Fruit fly (Drosophila melanogaster) whole organism, embryonic: ENCODE measurements around the gene CG9737.

Experiments used
- Ada2b ChIP-seq: fragments of 200-800 bp; sonication (Bioruptor generic); IDR thresholded peaks from 2 replicates; pipeline ENCODE4 v1.3.6; 2022; ENCODE audit warnings: missing biosample characterization, missing genetic modification characterization
- Antp ChIP-seq: fragments of 200-800 bp; sonication (Bioruptor generic); optimal IDR thresholded peaks from 3 replicates; lab custom pipeline; 2016; ENCODE audit warnings: missing biosample characterization, missing genetic modification characterization
- Atf-2 ChIP-seq: fragments of 200-800 bp; sonication (Bioruptor generic); optimal IDR thresholded peaks from 2 replicates; lab custom pipeline; 2016; ENCODE audit warnings: missing biosample characterization, missing genetic modification characterization
- BtbVII ChIP-seq: fragments of 200-800 bp; sonication (Bioruptor generic); optimal IDR thresholded peaks from 3 replicates; lab custom pipeline; 2017; ENCODE audit warnings: missing biosample characterization, mild to moderate bottlenecking, missing genetic modification characterization
- CG10147 ChIP-seq: fragments of 200-800 bp; sonication (Bioruptor generic); optimal IDR thresholded peaks from 2 replicates; lab custom pipeline; 2019; ENCODE audit warnings: missing biosample characterization, mild to moderate bottlenecking, missing genetic modification characterization, moderate library complexity
- CG1024 ChIP-seq: fragments of 200-800 bp; sonication (Bioruptor generic); IDR thresholded peaks from 2 replicates; pipeline ENCODE4 v1.3.6; 2022; ENCODE audit warnings: missing biosample characterization, missing genetic modification characterization
- CG10274 ChIP-seq: fragments of 200-800 bp; sonication (Bioruptor generic); optimal IDR thresholded peaks from 3 replicates; lab custom pipeline; 2017; ENCODE audit warnings: missing biosample characterization, mild to moderate bottlenecking, missing genetic modification characterization
- CG10366 ChIP-seq: fragments of 200-800 bp; sonication (Bioruptor generic); IDR thresholded peaks from 2 replicates; pipeline ENCODE4 v1.3.6; 2022; ENCODE audit warnings: missing biosample characterization, missing genetic modification characterization
- CG11398 ChIP-seq: fragments of 200-800 bp; sonication (Bioruptor generic); optimal IDR thresholded peaks from 2 replicates; lab custom pipeline; 2016; ENCODE audit warnings: missing biosample characterization, missing genetic modification characterization
- CG12104 ChIP-seq: fragments of 200-800 bp; sonication (Bioruptor generic); optimal IDR thresholded peaks from 3 replicates; lab custom pipeline; 2016; ENCODE audit warnings: missing biosample characterization, missing genetic modification characterization
- CG12299 ChIP-seq: fragments of 200-800 bp; sonication (Bioruptor generic); optimal IDR thresholded peaks from 2 replicates; lab custom pipeline; 2018; ENCODE audit warnings: missing biosample characterization, mild to moderate bottlenecking, missing genetic modification characterization
- CG13424 ChIP-seq: fragments of 200-800 bp; sonication (Bioruptor generic); optimal IDR thresholded peaks from 2 replicates; lab custom pipeline; 2019; ENCODE audit warnings: missing biosample characterization, mild to moderate bottlenecking, missing genetic modification characterization, moderate library complexity
- CG14441 ChIP-seq: fragments of 200-800 bp; sonication (Bioruptor generic); IDR thresholded peaks from 2 replicates; pipeline ENCODE4 v1.3.6; 2022; ENCODE audit warnings: missing biosample characterization, missing genetic modification characterization
- CG16863 ChIP-seq: fragments of 200-800 bp; sonication (Bioruptor generic); optimal IDR thresholded peaks from 3 replicates; lab custom pipeline; 2016; ENCODE audit warnings: missing biosample characterization, missing genetic modification characterization
- CG17612 ChIP-seq: fragments of 200-800 bp; sonication (Bioruptor generic); IDR thresholded peaks from 2 replicates; pipeline ENCODE4 v1.3.6; 2022; ENCODE audit warnings: missing biosample characterization, missing genetic modification characterization
- CG1792 ChIP-seq: fragments of 200-800 bp; sonication (Bioruptor generic); optimal IDR thresholded peaks from 2 replicates; lab custom pipeline; 2016; ENCODE audit warnings: missing biosample characterization, missing genetic modification characterization
- CG2712 ChIP-seq: fragments of 200-800 bp; optimal IDR thresholded peaks from 3 replicates; lab custom pipeline; 2019; ENCODE audit warnings: missing biosample characterization, mild to moderate bottlenecking, missing genetic modification characterization, moderate library complexity
- CG31365 ChIP-seq: fragments of 200-800 bp; sonication (Bioruptor generic); optimal IDR thresholded peaks from 2 replicates; lab custom pipeline; 2018; ENCODE audit warnings: missing biosample characterization, mild to moderate bottlenecking, missing genetic modification characterization
- CG3163 ChIP-seq: fragments of 200-800 bp; sonication (Bioruptor generic); optimal IDR thresholded peaks from 3 replicates; lab custom pipeline; 2016; ENCODE audit warnings: missing biosample characterization, missing genetic modification characterization
- CG42726 ChIP-seq: fragments of 200-800 bp; sonication (Bioruptor generic); IDR thresholded peaks from 2 replicates; pipeline ENCODE4 v1.3.6; 2022; ENCODE audit warnings: missing biosample characterization, missing genetic modification characterization; ENCODE audit not compliant: partially characterized antibody
- CG4282 ChIP-seq: fragments of 200-800 bp; sonication (Bioruptor generic); optimal IDR thresholded peaks from 2 replicates; lab custom pipeline; 2016; ENCODE audit warnings: missing biosample characterization, missing genetic modification characterization
- CG5245 ChIP-seq: fragments of 200-800 bp; sonication (Bioruptor generic); optimal IDR thresholded peaks from 3 replicates; lab custom pipeline; 2016; ENCODE audit warnings: missing biosample characterization, missing genetic modification characterization
- CG6813 ChIP-seq: fragments of 200-800 bp; sonication (Bioruptor generic); optimal IDR thresholded peaks from 2 replicates; lab custom pipeline; 2017; ENCODE audit warnings: missing biosample characterization, missing genetic modification characterization, mild to moderate bottlenecking, moderate library complexity, missing genetic modification reagents
- CG8924 ChIP-seq: fragments of 200-800 bp; optimal IDR thresholded peaks from 3 replicates; lab custom pipeline; 2019; ENCODE audit warnings: missing biosample characterization, mild to moderate bottlenecking, missing genetic modification characterization, moderate library complexity
- CG9609 ChIP-seq: fragments of 200-800 bp; sonication (Bioruptor generic); optimal IDR thresholded peaks from 3 replicates; lab custom pipeline; 2016; ENCODE audit warnings: missing biosample characterization, missing genetic modification characterization
- CG9932 ChIP-seq: fragments of 200-800 bp; sonication (Bioruptor generic); IDR thresholded peaks from 2 replicates; pipeline ENCODE4 v1.3.6; 2022; ENCODE audit warnings: missing biosample characterization, missing genetic modification characterization
- Dek ChIP-seq: fragments of 200-800 bp; sonication (Bioruptor generic); optimal IDR thresholded peaks from 3 replicates; lab custom pipeline; 2019; ENCODE audit warnings: missing biosample characterization, mild to moderate bottlenecking, missing genetic modification characterization, moderate library complexity
- Dfd ChIP-seq, 2 experiments: fragments of >200 bp; optimal IDR thresholded peaks; 2 replicates each; lab custom pipeline; 2017; ENCODE audit warnings: missing biosample characterization in 2 of 2, missing genetic modification characterization in 2 of 2
- Dip3 ChIP-seq: fragments of 200-800 bp; sonication (Bioruptor generic); optimal IDR thresholded peaks from 3 replicates; lab custom pipeline; 2016; ENCODE audit warnings: missing biosample characterization, missing genetic modification characterization
- Drgx ChIP-seq: fragments of 200-800 bp; sonication (Bioruptor generic); IDR thresholded peaks from 2 replicates; pipeline ENCODE4 v1.3.6; 2022; ENCODE audit warnings: missing biosample characterization, missing genetic modification characterization
- Elba2 ChIP-seq: fragments of 200-800 bp; sonication (Bioruptor generic); optimal IDR thresholded peaks from 3 replicates; lab custom pipeline; 2016; ENCODE audit warnings: missing biosample characterization, missing genetic modification characterization
- Hr39 ChIP-seq: fragments of >200 bp; optimal IDR thresholded peaks from 2 replicates; lab custom pipeline; 2017
- MESR4 ChIP-seq: fragments of 200-800 bp; sonication (Bioruptor generic); optimal IDR thresholded peaks from 2 replicates; lab custom pipeline; 2018; ENCODE audit warnings: missing biosample characterization, mild to moderate bottlenecking, missing genetic modification characterization, moderate library complexity
- NC2β ChIP-seq: fragments of 200-800 bp; sonication (Bioruptor generic); optimal IDR thresholded peaks from 2 replicates; lab custom pipeline; 2016; ENCODE audit warnings: missing biosample characterization, missing genetic modification characterization
- Neu2 ChIP-seq: fragments of 200-800 bp; sonication (Bioruptor generic); optimal IDR thresholded peaks from 3 replicates; lab custom pipeline; 2016; ENCODE audit warnings: missing biosample characterization, missing genetic modification characterization, borderline replicate concordance
- PHDP ChIP-seq: fragments of 200-800 bp; sonication (Bioruptor generic); optimal IDR thresholded peaks from 3 replicates; lab custom pipeline; 2018; ENCODE audit warnings: missing biosample characterization, mild to moderate bottlenecking, missing genetic modification characterization, moderate library complexity
- Sin3A ChIP-seq: fragments of >200 bp; optimal IDR thresholded peaks from 2 replicates; lab custom pipeline; 2018
- Taf1 ChIP-seq: fragments of 200-800 bp; sonication (Bioruptor generic); IDR thresholded peaks from 2 replicates; pipeline ENCODE4 v1.3.6; 2022; ENCODE audit warnings: missing biosample characterization, missing genetic modification characterization
- bbx ChIP-seq: fragments of 200-800 bp; sonication (Bioruptor generic); IDR thresholded peaks from 2 replicates; pipeline ENCODE4 v1.3.6; 2022; ENCODE audit warnings: missing biosample characterization, missing genetic modification characterization; ENCODE audit not compliant: partially characterized antibody
- corto ChIP-seq: fragments of 200-800 bp; sonication (Bioruptor generic); optimal IDR thresholded peaks from 2 replicates; lab custom pipeline; 2016; ENCODE audit warnings: missing biosample characterization, mild to moderate bottlenecking, missing genetic modification characterization, moderate library complexity
- crc ChIP-seq: fragments of 200-800 bp; sonication (Bioruptor generic); optimal IDR thresholded peaks from 2 replicates; lab custom pipeline; 2016; ENCODE audit warnings: missing biosample characterization, missing genetic modification characterization
- esg ChIP-seq: fragments of 200-800 bp; sonication (Bioruptor generic); conservative IDR thresholded peaks from 2 replicates; pipeline ENCODE4 v1.3.6; 2022; ENCODE audit warnings: missing biosample characterization, missing genetic modification characterization
- gt ChIP-seq: fragments of 200-800 bp; sonication (Bioruptor generic); IDR thresholded peaks from 2 replicates; pipeline ENCODE4 v1.3.6; 2022; ENCODE audit warnings: missing biosample characterization, missing genetic modification characterization
- her ChIP-seq: fragments of 200-800 bp; sonication (Bioruptor generic); optimal IDR thresholded peaks from 2 replicates; lab custom pipeline; 2016; ENCODE audit warnings: missing biosample characterization, missing genetic modification characterization
- kni ChIP-seq: fragments of 200-800 bp; sonication (Bioruptor generic); optimal IDR thresholded peaks from 3 replicates; lab custom pipeline; 2017; ENCODE audit warnings: mild to moderate bottlenecking, missing biosample characterization, missing genetic modification reagents, missing genetic modification characterization
- lab ChIP-seq: fragments of 200-800 bp; sonication (Bioruptor generic); optimal IDR thresholded peaks from 3 replicates; lab custom pipeline; 2017; ENCODE audit warnings: missing biosample characterization, missing genetic modification characterization, mild to moderate bottlenecking, moderate library complexity, missing genetic modification reagents
- lbe ChIP-seq: fragments of 200-800 bp; sonication (Bioruptor generic); optimal IDR thresholded peaks from 2 replicates; lab custom pipeline; 2016; ENCODE audit warnings: missing biosample characterization, mild to moderate bottlenecking, missing genetic modification characterization
- lola ChIP-seq, 3 experiments: fragments of >200 bp in 2 of 3; fragments of 200-800 bp in 1 of 3; sonication (Bioruptor generic) in 1 of 3; optimal IDR thresholded peaks; 2 replicates each; lab custom pipeline; 2017 to 2019; ENCODE audit warnings: missing biosample characterization in 3 of 3, missing genetic modification characterization in 3 of 3, mild to moderate bottlenecking in 1 of 3, moderate library complexity in 1 of 3
- mam ChIP-seq: fragments of 200-800 bp; sonication (Bioruptor generic); optimal IDR thresholded peaks from 3 replicates; lab custom pipeline; 2016; ENCODE audit warnings: missing biosample characterization, missing genetic modification characterization
- slp2 ChIP-seq: fragments of 200-800 bp; sonication (Bioruptor generic); optimal IDR thresholded peaks from 2 replicates; lab custom pipeline; 2016; ENCODE audit warnings: missing biosample characterization, missing genetic modification characterization
- twi ChIP-seq: fragments of 200-800 bp; optimal IDR thresholded peaks from 2 replicates; lab custom pipeline; 2019; ENCODE audit warnings: missing biosample characterization, mild to moderate bottlenecking, missing genetic modification characterization, moderate library complexity
- z ChIP-seq: fragments of 200-800 bp; sonication (Bioruptor generic); IDR thresholded peaks from 3 replicates; pipeline ENCODE4 v1.3.6; 2022; ENCODE audit warnings: missing biosample characterization, missing genetic modification characterization
- zfh1 ChIP-seq: fragments of 200-800 bp; sonication (Bioruptor generic); IDR thresholded peaks from 3 replicates; pipeline ENCODE4 v1.3.6; 2022; ENCODE audit warnings: missing biosample characterization, missing genetic modification characterization

The CG9737 gene

dm6 chr3R:30284573-30284972, 41.5 kb upstream of the CG9737 start:
- TF ChIP-seq NC2β (GFP tag; lab: Kevin White, UChicago) = no peak
- no peak for TF ChIP-seq gt (GFP tag; lab: Robert Waterston, UW)
- TF ChIP-seq Dfd (GFP tag; optimal IDR thresholded peaks at IDR 0.05; lab: Kevin White, UChicago) = peak in 1 of 2 experiments; percentile 15
- no peak for TF ChIP-seq Elba2
- no peak for TF ChIP-seq CG9609 (GFP tag; lab: Kevin White, UChicago)
- TF ChIP-seq CG8924 = no peak
- peak; percentile 77 for TF ChIP-seq CG31365
- TF ChIP-seq lbe (GFP tag; lab: Kevin White, UChicago) = peak; percentile 27
- TF ChIP-seq bbx (GFP tag; lab: Robert Waterston, UW) = no peak
- TF ChIP-seq CG10147 (GFP tag; lab: Kevin White, UChicago) = no peak
- TF ChIP-seq corto (GFP tag; lab: Kevin White, UChicago) = peak; percentile 43
- no peak for TF ChIP-seq CG2712
- TF ChIP-seq CG1792 (GFP tag; lab: Kevin White, UChicago) = no peak
- TF ChIP-seq crc (GFP tag; lab: Kevin White, UChicago) = no peak
- TF ChIP-seq kni (GFP tag; lab: Kevin White, UChicago) = no peak
- no peak for TF ChIP-seq Atf-2 (GFP tag; lab: Kevin White, UChicago)
- TF ChIP-seq CG9932 (GFP tag; lab: Robert Waterston, UW) = 0 out of 2 replicates have a peak, but pooled peaks have one; percentile 1
- no peak for TF ChIP-seq CG42726
- no peak for TF ChIP-seq her (GFP tag; lab: Kevin White, UChicago)
- no peak for TF ChIP-seq CG12299
- TF ChIP-seq Taf1 (GFP tag; lab: Robert Waterston, UW) = no peak
- TF ChIP-seq CG1024 (GFP tag; lab: Robert Waterston, UW) = no peak
- no peak for TF ChIP-seq CG11398
- TF ChIP-seq Antp = no peak
- TF ChIP-seq Drgx = peak; percentile 34; the same call in 1 of the 2 replicates
- TF ChIP-seq twi (tag; lab: Kevin White, UChicago) = no peak
- TF ChIP-seq PHDP (tag; lab: Kevin White, UChicago) = no peak
- no peak for TF ChIP-seq lola (GFP tag; optimal IDR thresholded peaks at IDR 0.05; lab: Kevin White, UChicago)
- no peak for TF ChIP-seq Sin3A (lab: Kevin White, UChicago)

- TF ChIP-seq CG12104 (GFP tag; lab: Kevin White, UChicago) (no peak), z (0 out of 3 replicates have a peak, but pooled peaks have one; percentile 43), MESR4 (no peak), CG3163 (GFP tag; lab: Kevin White, UChicago) (no peak), CG12299 (no peak), CG16863 (GFP tag; lab: Kevin White, UChicago) (no peak), Dip3 (GFP tag; lab: Kevin White, UChicago) (no peak), slp2 (GFP tag; lab: Kevin White, UChicago) (no peak), CG5245 (GFP tag; lab: Kevin White, UChicago) (no peak), CG6813 (no peak), CG17612 (GFP tag; lab: Robert Waterston, UW) (no peak), zfh1 (peak; percentile 49; the same call in 1 of the 3 replicates), Drgx (peak; percentile 67), CG13424 (no peak), BtbVII (GFP tag; lab: Kevin White, UChicago) (no peak), CG4282 (GFP tag; lab: Kevin White, UChicago) (no peak), Neu2 (GFP tag; lab: Kevin White, UChicago) (no peak), CG10366 (GFP tag; lab: Robert Waterston, UW) (no peak), CG10274 (GFP tag; lab: Kevin White, UChicago) (no peak), esg (GFP tag; lab: Robert Waterston, UW) (no peak; the same call in 1 of the 2 replicates), Hr39 (lab: Kevin White, UChicago) (no peak), Dek (tag; lab: Kevin White, UChicago) (no peak), mam (no peak), CG14441 (GFP tag; lab: Robert Waterston, UW) (no peak), lab (GFP tag; lab: Kevin White, UChicago) (no peak), Ada2b (GFP tag; lab: Robert Waterston, UW) (no peak)
Observed at dm6 chr3R:30283940-30284339, 40.8 kb upstream of the CG9737 start.
